Fruit fly (Drosophila melanogaster): ENCODE data around the gene CG6638.

The CG6638 gene

DNA sequence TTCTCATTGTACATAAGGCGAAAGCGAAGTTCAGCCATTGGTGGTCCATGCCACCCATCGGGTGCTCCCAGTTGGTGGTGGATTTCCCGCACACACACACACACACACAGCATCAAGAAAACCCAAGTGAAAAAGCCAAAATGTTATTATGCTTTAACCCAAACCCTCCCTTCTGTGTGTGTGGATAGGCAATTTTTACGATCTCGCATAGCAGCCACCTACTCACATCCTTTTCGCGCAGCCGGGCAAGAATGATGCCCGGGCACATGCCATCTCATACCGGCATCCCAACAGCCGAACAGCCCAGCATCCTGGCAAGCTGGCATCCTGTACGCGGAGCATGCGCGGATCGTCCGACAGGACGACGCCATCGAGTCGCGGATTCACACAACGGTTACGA lies 18.9 kb downstream of the CG6638 start:
- TF ChIP-seq Myb (GFP tag; optimal IDR thresholded peaks at IDR 0.05) (no peak), CG13296 (GFP tag; optimal IDR thresholded peaks at IDR 0.05) (no peak), Deaf1 (tag; optimal IDR thresholded peaks at IDR 0.05) (peak; percentile 24), bcd (GFP tag; optimal IDR thresholded peaks at IDR 0.05) (no peak), lov (optimal IDR thresholded peaks at IDR 0.05) (no peak), lov (GFP tag; IDR thresholded peaks at IDR 0.05) (no peak), Nf-YB (GFP tag; optimal IDR thresholded peaks at IDR 0.05) (peak; percentile 87), ase (GFP tag; IDR thresholded peaks at IDR 0.05) (no peak), slou (GFP tag; optimal IDR thresholded peaks at IDR 0.05) (no peak), tll (GFP tag; optimal IDR thresholded peaks at IDR 0.05) (peak in 1 of 2 experiments; percentile 28), pros (GFP tag; optimal IDR thresholded peaks at IDR 0.05) (peak; percentile 68), CG11456 (GFP tag; IDR thresholded peaks at IDR 0.05) (no peak), run (tag; optimal IDR thresholded peaks at IDR 0.05) (no peak), Lpt (GFP tag; optimal IDR thresholded peaks at IDR 0.05) (no peak), CG10209 (GFP tag; optimal IDR thresholded peaks at IDR 0.05) (no peak), CTCF (GFP tag; optimal IDR thresholded peaks at IDR 0.05) (no peak), H2.0 (GFP tag; IDR thresholded peaks at IDR 0.05) (no peak), ewg (GFP tag; optimal IDR thresholded peaks at IDR 0.05) (peak; percentile 74), CG31388 (GFP tag; optimal IDR thresholded peaks at IDR 0.05) (no peak), sens (GFP tag) (peak; percentile 28), CG1603 (tag; optimal IDR thresholded peaks at IDR 0.05) (no peak), CG3838 (GFP tag; optimal IDR thresholded peaks at IDR 0.05) (no peak), CG4854 (GFP tag; optimal IDR thresholded peaks at IDR 0.05) (no peak), Six4 (GFP tag; optimal IDR thresholded peaks at IDR 0.05) (no peak), CG7928 (GFP tag; optimal IDR thresholded peaks at IDR 0.05) (no peak), CG14667 (GFP tag; IDR thresholded peaks at IDR 0.05) (no peak), CG2120 (GFP tag; optimal IDR thresholded peaks at IDR 0.05) (no peak), NK7.1 (GFP tag; optimal IDR thresholded peaks at IDR 0.05) (no peak), BEAF-32 (GFP tag; optimal IDR thresholded peaks at IDR 0.05) (no peak), Bdp1 (GFP tag; optimal IDR thresholded peaks at IDR 0.05) (no peak), Dip2 (GFP tag; IDR thresholded peaks at IDR 0.05) (no peak), Pdp1 (GFP tag; optimal IDR thresholded peaks at IDR 0.05) (no peak), CG1832 (GFP tag; optimal IDR thresholded peaks at IDR 0.05) (peak; percentile 34), cg (GFP tag; optimal IDR thresholded peaks at IDR 0.05) (peak; percentile 36), CG15073 (GFP tag; optimal IDR thresholded peaks at IDR 0.05) (no peak), CG33213 (GFP tag; optimal IDR thresholded peaks at IDR 0.05) (no peak), seq (GFP tag; IDR thresholded peaks at IDR 0.05) (peak; percentile 44; the same call in 1 of the 2 replicates), peb (GFP tag; IDR thresholded peaks at IDR 0.05) (no peak), HLH54F (GFP tag; optimal IDR thresholded peaks at IDR 0.05) (no peak), jing (GFP tag; optimal IDR thresholded peaks at IDR 0.05) (no peak), zfh2 (GFP tag; optimal IDR thresholded peaks at IDR 0.05) (no peak), Gsc (GFP tag; IDR thresholded peaks at IDR 0.05) (no peak), nerfin-1 (tag; optimal IDR thresholded peaks at IDR 0.05) (peak; percentile 78), otp (GFP tag; IDR thresholded peaks at IDR 0.05) (no peak), exex (tag; optimal IDR thresholded peaks at IDR 0.05) (no peak), br (optimal IDR thresholded peaks at IDR 0.05) (no peak), CG3726 (GFP tag; IDR thresholded peaks at IDR 0.05) (no peak), CG33557 (GFP tag; optimal IDR thresholded peaks at IDR 0.05) (no peak), Adf1 (GFP tag; IDR thresholded peaks at IDR 0.05) (no peak), Nf-YC (tag; optimal IDR thresholded peaks at IDR 0.05) (peak; percentile 89), CG8388 (GFP tag; optimal IDR thresholded peaks at IDR 0.05) (no peak), Hmx (GFP tag; optimal IDR thresholded peaks at IDR 0.05) (no peak), Blimp-1 (GFP tag; optimal IDR thresholded peaks at IDR 0.05) (no peak)
